Fruit fly (Drosophila melanogaster) whole organism, embryonic: ENCODE results near the gene mRpS18B.
A peak's percentile ranks its signal among the peaks of the same experiment; 100 is the strongest.

Experiments used
- ATbp ChIP-seq: fragments of 200-800 bp; sonication (Bioruptor generic); optimal IDR thresholded peaks from 2 replicates; lab custom pipeline; 2017; ENCODE audit warnings: missing biosample characterization, mild to moderate bottlenecking, missing genetic modification characterization, missing genetic modification reagents
- Abd-B ChIP-seq: fragments of 200-800 bp; sonication (Bioruptor generic); optimal IDR thresholded peaks from 2 replicates; lab custom pipeline; 2018; ENCODE audit warnings: missing biosample characterization, mild to moderate bottlenecking, missing genetic modification characterization, moderate library complexity
- Antp ChIP-seq: fragments of 200-800 bp; sonication (Bioruptor generic); optimal IDR thresholded peaks from 3 replicates; lab custom pipeline; 2016; ENCODE audit warnings: missing biosample characterization, missing genetic modification characterization
- Bgb ChIP-seq: fragments of 200-800 bp; sonication (Bioruptor generic); IDR thresholded peaks from 2 replicates; pipeline ENCODE4 v1.3.6; 2022; ENCODE audit warnings: missing biosample characterization, missing genetic modification characterization; ENCODE audit not compliant: partially characterized antibody
- CG10565 ChIP-seq: fragments of 200-800 bp; sonication (Bioruptor generic); optimal IDR thresholded peaks from 3 replicates; lab custom pipeline; 2016; ENCODE audit warnings: missing biosample characterization, mild to moderate bottlenecking, missing genetic modification characterization
- CG11456 ChIP-seq: fragments of 200-800 bp; sonication (Bioruptor generic); IDR thresholded peaks from 3 replicates; pipeline ENCODE4 v1.3.6; 2022; ENCODE audit warnings: missing biosample characterization, missing genetic modification characterization
- CG12104 ChIP-seq: fragments of 200-800 bp; sonication (Bioruptor generic); optimal IDR thresholded peaks from 3 replicates; lab custom pipeline; 2016; ENCODE audit warnings: missing biosample characterization, missing genetic modification characterization
- CG12299 ChIP-seq: fragments of 200-800 bp; sonication (Bioruptor generic); optimal IDR thresholded peaks from 2 replicates; lab custom pipeline; 2018; ENCODE audit warnings: missing biosample characterization, mild to moderate bottlenecking, missing genetic modification characterization
- CG13775 ChIP-seq: fragments of 200-800 bp; sonication (Bioruptor generic); optimal IDR thresholded peaks from 3 replicates; lab custom pipeline; 2017; ENCODE audit warnings: missing biosample characterization, mild to moderate bottlenecking, missing genetic modification characterization
- CG13894 ChIP-seq: fragments of 200-800 bp; sonication (Bioruptor generic); optimal IDR thresholded peaks from 3 replicates; lab custom pipeline; 2018; ENCODE audit warnings: missing biosample characterization, mild to moderate bottlenecking, missing genetic modification characterization, moderate library complexity
- CG1603 ChIP-seq: fragments of 200-800 bp; sonication (Bioruptor generic); optimal IDR thresholded peaks from 2 replicates; lab custom pipeline; 2019; ENCODE audit warnings: missing biosample characterization, mild to moderate bottlenecking, missing genetic modification characterization, moderate library complexity
- CG16779 ChIP-seq: fragments of 200-800 bp; sonication (Bioruptor generic); IDR thresholded peaks from 2 replicates; pipeline ENCODE4 v1.3.6; 2022; ENCODE audit warnings: missing biosample characterization, missing genetic modification characterization
- CG17361 ChIP-seq: fragments of 200-800 bp; sonication (Bioruptor generic); IDR thresholded peaks from 3 replicates; pipeline ENCODE4 v1.3.6; 2022; ENCODE audit warnings: missing biosample characterization, missing genetic modification characterization
- CG17802 ChIP-seq: fragments of 200-800 bp; sonication (Bioruptor generic); optimal IDR thresholded peaks from 2 replicates; lab custom pipeline; 2018; ENCODE audit warnings: missing biosample characterization, mild to moderate bottlenecking, missing genetic modification characterization, moderate library complexity
- CG2678 ChIP-seq: fragments of 200-800 bp; sonication (Bioruptor generic); optimal IDR thresholded peaks from 3 replicates; lab custom pipeline; 2019; ENCODE audit warnings: missing biosample characterization, mild to moderate bottlenecking, missing genetic modification characterization, moderate library complexity
- CG31365 ChIP-seq: fragments of 200-800 bp; sonication (Bioruptor generic); optimal IDR thresholded peaks from 2 replicates; lab custom pipeline; 2018; ENCODE audit warnings: missing biosample characterization, mild to moderate bottlenecking, missing genetic modification characterization
- CG32772 ChIP-seq: fragments of 200-800 bp; sonication (Bioruptor generic); IDR thresholded peaks from 2 replicates; pipeline ENCODE4 v1.3.6; 2022; ENCODE audit warnings: missing biosample characterization, missing genetic modification characterization
- CG3995 ChIP-seq: fragments of 200-800 bp; sonication (Bioruptor generic); optimal IDR thresholded peaks from 3 replicates; lab custom pipeline; 2016; ENCODE audit warnings: missing biosample characterization, missing genetic modification characterization
- CG6813 ChIP-seq: fragments of 200-800 bp; sonication (Bioruptor generic); optimal IDR thresholded peaks from 2 replicates; lab custom pipeline; 2017; ENCODE audit warnings: missing biosample characterization, missing genetic modification characterization, mild to moderate bottlenecking, moderate library complexity, missing genetic modification reagents
- CG7271 ChIP-seq: fragments of 200-800 bp; sonication (Bioruptor generic); optimal IDR thresholded peaks from 2 replicates; lab custom pipeline; 2018; ENCODE audit warnings: missing biosample characterization, mild to moderate bottlenecking, missing genetic modification characterization, moderate library complexity
- CG7556 ChIP-seq: fragments of 200-800 bp; sonication (Bioruptor generic); optimal IDR thresholded peaks from 2 replicates; lab custom pipeline; 2017; ENCODE audit warnings: missing biosample characterization, mild to moderate bottlenecking, missing genetic modification characterization
- CG7745 ChIP-seq: fragments of 200-800 bp; sonication (Bioruptor generic); optimal IDR thresholded peaks from 2 replicates; lab custom pipeline; 2018; ENCODE audit warnings: missing biosample characterization, mild to moderate bottlenecking, missing genetic modification characterization, moderate library complexity
- CG7928 ChIP-seq: fragments of 200-800 bp; sonication (Bioruptor generic); optimal IDR thresholded peaks from 2 replicates; lab custom pipeline; 2017; ENCODE audit warnings: missing biosample characterization, mild to moderate bottlenecking, missing genetic modification characterization
- CG9609 ChIP-seq: fragments of 200-800 bp; sonication (Bioruptor generic); optimal IDR thresholded peaks from 3 replicates; lab custom pipeline; 2016; ENCODE audit warnings: missing biosample characterization, missing genetic modification characterization
- CG9876 ChIP-seq: fragments of 200-800 bp; sonication (Bioruptor generic); optimal IDR thresholded peaks from 2 replicates; lab custom pipeline; 2016; ENCODE audit warnings: missing biosample characterization, missing genetic modification characterization
- Dp ChIP-seq: fragments of 200-800 bp; sonication (Bioruptor generic); optimal IDR thresholded peaks from 2 replicates; lab custom pipeline; 2018; ENCODE audit warnings: missing biosample characterization, mild to moderate bottlenecking, missing genetic modification characterization, moderate library complexity
- ERR ChIP-seq: fragments of 200-800 bp; sonication (Bioruptor generic); optimal IDR thresholded peaks from 2 replicates; lab custom pipeline; 2016; ENCODE audit warnings: missing biosample characterization, missing genetic modification characterization
- Gug ChIP-seq: fragments of 200-800 bp; sonication (Bioruptor generic); IDR thresholded peaks from 4 replicates; pipeline ENCODE4 v1.3.6; 2022; ENCODE audit warnings: missing biosample characterization, missing genetic modification characterization
- Hey ChIP-seq: fragments of 200-800 bp; sonication (Bioruptor generic); optimal IDR thresholded peaks from 3 replicates; lab custom pipeline; 2018; ENCODE audit warnings: missing biosample characterization, mild to moderate bottlenecking, missing genetic modification characterization
- Jarid2 ChIP-seq: fragments of 200-800 bp; sonication (Bioruptor generic); optimal IDR thresholded peaks from 3 replicates; lab custom pipeline; 2017; ENCODE audit warnings: mild to moderate bottlenecking, missing biosample characterization, missing genetic modification reagents, missing genetic modification characterization
- Lim3 ChIP-seq: fragments of 200-800 bp; sonication (Bioruptor generic); IDR thresholded peaks from 2 replicates; pipeline ENCODE4 v1.3.6; 2022; ENCODE audit warnings: missing biosample characterization, missing genetic modification characterization
- MBD-R2 ChIP-seq: fragments of 200-800 bp; sonication (Bioruptor generic); IDR thresholded peaks from 2 replicates; pipeline ENCODE4 v1.3.6; 2022; ENCODE audit warnings: missing biosample characterization, missing genetic modification characterization
- Mrtf ChIP-seq: fragments of 200-800 bp; sonication (Bioruptor generic); IDR thresholded peaks from 3 replicates; pipeline ENCODE4 v1.3.6; 2022; ENCODE audit warnings: missing biosample characterization, missing genetic modification characterization
- NC2α ChIP-seq: fragments of 200-800 bp; sonication (Bioruptor generic); optimal IDR thresholded peaks from 2 replicates; lab custom pipeline; 2016; ENCODE audit warnings: missing biosample characterization, missing genetic modification characterization
- NC2β ChIP-seq: fragments of 200-800 bp; sonication (Bioruptor generic); optimal IDR thresholded peaks from 2 replicates; lab custom pipeline; 2016; ENCODE audit warnings: missing biosample characterization, missing genetic modification characterization
- Neu2 ChIP-seq: fragments of 200-800 bp; sonication (Bioruptor generic); optimal IDR thresholded peaks from 3 replicates; lab custom pipeline; 2016; ENCODE audit warnings: missing biosample characterization, missing genetic modification characterization, borderline replicate concordance
- TFAM ChIP-seq: fragments of 200-800 bp; sonication (Bioruptor generic); optimal IDR thresholded peaks from 2 replicates; lab custom pipeline; 2017; ENCODE audit warnings: missing biosample characterization, missing genetic modification characterization, inconsistent platforms
- Trl ChIP-seq, 3 experiments: fragments of >200 bp in 2 of 3; fragments of 200-800 bp in 1 of 3; sonication (Bioruptor generic) in 1 of 3; optimal IDR thresholded peaks; 2 replicates in 1 of 3; 3 replicates in 2 of 3; lab custom pipeline; 2016 to 2017; ENCODE audit warnings: missing biosample characterization in 1 of 3, missing genetic modification characterization in 1 of 3
- Xrp1 ChIP-seq: fragments of 200-800 bp; sonication (Bioruptor generic); IDR thresholded peaks from 2 replicates; pipeline ENCODE4 v1.3.6; 2022; ENCODE audit warnings: missing biosample characterization, missing genetic modification characterization
- cad ChIP-seq: fragments of >200 bp; optimal IDR thresholded peaks from 2 replicates; lab custom pipeline; 2017; ENCODE audit warnings: missing biosample characterization, missing genetic modification characterization
- cato ChIP-seq: fragments of 200-800 bp; sonication (Bioruptor generic); optimal IDR thresholded peaks from 2 replicates; lab custom pipeline; 2016; ENCODE audit warnings: missing biosample characterization, missing genetic modification characterization, borderline replicate concordance
- disco-r ChIP-seq: fragments of 200-800 bp; sonication (Bioruptor generic); optimal IDR thresholded peaks from 2 replicates; lab custom pipeline; 2016; ENCODE audit warnings: missing biosample characterization, missing genetic modification characterization
- ind ChIP-seq: fragments of 200-800 bp; sonication (Bioruptor generic); optimal IDR thresholded peaks from 3 replicates; lab custom pipeline; 2016; ENCODE audit warnings: missing biosample characterization, missing genetic modification characterization
- lbe ChIP-seq: fragments of 200-800 bp; sonication (Bioruptor generic); optimal IDR thresholded peaks from 2 replicates; lab custom pipeline; 2016; ENCODE audit warnings: missing biosample characterization, mild to moderate bottlenecking, missing genetic modification characterization
- nerfin-2 ChIP-seq: fragments of 200-800 bp; sonication (Bioruptor generic); IDR thresholded peaks from 2 replicates; pipeline ENCODE4 v1.3.6; 2022; ENCODE audit warnings: missing biosample characterization, missing genetic modification characterization; ENCODE audit not compliant: partially characterized antibody
- psq ChIP-seq: fragments of 200-800 bp; sonication (Bioruptor generic); optimal IDR thresholded peaks from 2 replicates; lab custom pipeline; 2017; ENCODE audit warnings: missing biosample characterization, missing genetic modification characterization
- slou ChIP-seq: fragments of 200-800 bp; sonication (Bioruptor generic); optimal IDR thresholded peaks from 3 replicates; lab custom pipeline; 2016; ENCODE audit warnings: missing biosample characterization, missing genetic modification characterization
- vvl ChIP-seq: fragments of 200-800 bp; sonication (Bioruptor generic); IDR thresholded peaks from 2 replicates; pipeline ENCODE4 v1.3.6; 2022; ENCODE audit warnings: missing biosample characterization, missing genetic modification characterization
- zfh2 ChIP-seq: fragments of 200-800 bp; sonication (Bioruptor generic); optimal IDR thresholded peaks from 2 replicates; lab custom pipeline; 2016; ENCODE audit warnings: missing biosample characterization, missing genetic modification characterization

mRpS18B gene

DNA sequence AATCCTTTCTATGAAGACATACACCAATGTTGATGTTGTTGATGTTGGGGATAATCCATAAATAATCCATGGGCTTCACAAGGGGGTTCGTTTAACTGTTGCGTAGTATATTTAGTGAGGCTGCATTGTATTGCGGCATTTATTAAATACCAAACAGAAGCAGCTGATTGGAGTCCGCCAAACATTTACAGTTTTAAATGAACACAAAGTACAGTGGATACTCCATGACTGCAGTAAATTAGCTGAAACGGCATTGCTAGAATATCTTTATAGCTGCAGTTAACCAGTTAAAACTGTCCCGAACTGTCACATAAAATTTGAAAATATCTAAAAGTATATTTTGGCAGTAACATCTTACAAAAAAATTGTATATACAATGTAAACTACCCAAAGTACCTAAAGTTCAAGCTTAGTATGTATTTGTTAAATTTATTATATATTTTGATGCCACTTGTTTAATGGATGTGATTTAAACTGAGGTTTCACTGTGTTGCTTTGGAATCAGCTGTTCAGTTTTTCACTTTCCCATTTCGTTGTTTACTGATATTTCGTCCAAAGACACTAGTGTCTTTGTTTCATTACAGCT lies 5.9 kb downstream of the mRpS18B start, which contains the start of the genes CG10747 and Pyroxd1 (continued):
- TF ChIP-seq ATbp (GFP tag; lab: Kevin White, UChicago) (peak; percentile 94), zfh2 (GFP tag; lab: Kevin White, UChicago) (peak; percentile 97), CG7271 (tag; lab: Kevin White, UChicago) (peak; percentile 77), cato (peak; percentile 96), CG1603 (tag; lab: Kevin White, UChicago) (peak; percentile 86), Gug (peak; percentile 97), Abd-B (GFP tag; lab: Kevin White, UChicago) (peak; percentile 98), CG9876 (GFP tag; lab: Kevin White, UChicago) (peak; percentile 88), Xrp1 (GFP tag; lab: Robert Waterston, UW) (peak; percentile 95), ind (peak; percentile 97), CG11456 (GFP tag; lab: Robert Waterston, UW) (peak; percentile 95), CG7928 (GFP tag; lab: Kevin White, UChicago) (peak; percentile 76), CG7556 (GFP tag; lab: Kevin White, UChicago) (peak; percentile 97), CG6813 (GFP tag; lab: Kevin White, UChicago) (peak; percentile 91), CG13894 (tag; lab: Kevin White, UChicago) (peak; percentile 95), Lim3 (GFP tag; lab: Robert Waterston, UW) (peak; percentile 85), CG2678 (tag; lab: Kevin White, UChicago) (peak; percentile 98), vvl (GFP tag; lab: Robert Waterston, UW) (peak; percentile 96), Neu2 (GFP tag; lab: Kevin White, UChicago) (peak; percentile 66), CG32772 (peak; percentile 93), lbe (peak; percentile 97), Trl (optimal IDR thresholded peaks at IDR 0.05; lab: Kevin White, UChicago) (no peak), Trl (GFP tag; optimal IDR thresholded peaks at IDR 0.05; lab: Kevin White, UChicago) (peak; percentile 95), CG12104 (GFP tag; lab: Kevin White, UChicago) (peak; percentile 95), CG31365 (tag; lab: Kevin White, UChicago) (peak; percentile 85), CG17361 (peak; percentile 98), NC2β (peak; percentile 85), Mrtf (peak; percentile 95), MBD-R2 (GFP tag; lab: Robert Waterston, UW) (peak; percentile 85), CG16779 (GFP tag; lab: Robert Waterston, UW) (peak; percentile 67; the same call in 1 of the 2 replicates), Bgb (GFP tag; lab: Robert Waterston, UW) (peak; percentile 11; the same call in 1 of the 2 replicates), CG9609 (GFP tag; lab: Kevin White, UChicago) (peak; percentile 93), CG10565 (GFP tag; lab: Kevin White, UChicago) (peak; percentile 84), CG7745 (no peak), psq (GFP tag; lab: Kevin White, UChicago) (peak; percentile 85), CG3995 (peak; percentile 80), slou (GFP tag; lab: Kevin White, UChicago) (peak; percentile 90), TFAM (GFP tag; lab: Kevin White, UChicago) (peak; percentile 56), NC2α (peak; percentile 82), Antp (peak; percentile 94), CG12299 (tag; lab: Kevin White, UChicago) (peak; percentile 96), Hey (tag; lab: Kevin White, UChicago) (peak; percentile 87), Dp (GFP tag; lab: Kevin White, UChicago) (peak; percentile 86), CG17802 (tag; lab: Kevin White, UChicago) (peak; percentile 69), Jarid2 (GFP tag; lab: Kevin White, UChicago) (peak; percentile 70), nerfin-2 (GFP tag; lab: Robert Waterston, UW) (no peak), cad (GFP tag; lab: Kevin White, UChicago) (no peak), ERR (GFP tag; lab: Kevin White, UChicago) (peak; percentile 81), disco-r (GFP tag; lab: Kevin White, UChicago) (peak; percentile 91), CG13775 (GFP tag; lab: Kevin White, UChicago) (peak; percentile 97)
